Worm (Caenorhabditis elegans) whole organism, L3 larva: Measurements from ENCODE around the gene srg-53.
"Not testable (repeated sequence)": the region's sequence is repeated elsewhere in the genome, so short reads cannot be mapped to it uniquely, and the experiment has no call there.

Source experiments
- ZK546.5 ChIP-seq: sonication (generic microtip); optimal IDR thresholded peaks from 2 replicates; lab custom pipeline; 2017; ENCODE audit warnings: missing biosample characterization, missing genetic modification characterization
- aly-2 ChIP-seq: fragments of 150-350 bp; optimal IDR thresholded peaks from 2 replicates; lab custom pipeline; 2014; ENCODE audit warnings: missing biosample characterization, missing genetic modification characterization
- ceh-82 ChIP-seq: fragments of 150-350 bp; optimal IDR thresholded peaks from 2 replicates; lab custom pipeline; 2014; ENCODE audit warnings: missing biosample characterization, missing genetic modification characterization
- fkh-10 ChIP-seq: sonication (generic microtip); optimal IDR thresholded peaks from 2 replicates; lab custom pipeline; 2017; ENCODE audit warnings: missing biosample characterization, missing genetic modification reagents, missing genetic modification characterization
- fos-1 ChIP-seq: fragments of 150-350 bp; optimal IDR thresholded peaks from 2 replicates; lab custom pipeline; 2014; ENCODE audit warnings: missing biosample characterization, missing genetic modification characterization
- nhr-43 ChIP-seq: sonication (generic microtip); optimal IDR thresholded peaks from 2 replicates; lab custom pipeline; 2016; ENCODE audit warnings: mild to moderate bottlenecking, missing genetic modification characterization, missing compliant biosample characterization; ENCODE audit not compliant: poor library complexity, severe bottlenecking
- ztf-4 ChIP-seq: fragments of 150-350 bp; optimal IDR thresholded peaks from 2 replicates; lab custom pipeline; 2014; ENCODE audit warnings: missing biosample characterization, missing genetic modification characterization

DNA sequence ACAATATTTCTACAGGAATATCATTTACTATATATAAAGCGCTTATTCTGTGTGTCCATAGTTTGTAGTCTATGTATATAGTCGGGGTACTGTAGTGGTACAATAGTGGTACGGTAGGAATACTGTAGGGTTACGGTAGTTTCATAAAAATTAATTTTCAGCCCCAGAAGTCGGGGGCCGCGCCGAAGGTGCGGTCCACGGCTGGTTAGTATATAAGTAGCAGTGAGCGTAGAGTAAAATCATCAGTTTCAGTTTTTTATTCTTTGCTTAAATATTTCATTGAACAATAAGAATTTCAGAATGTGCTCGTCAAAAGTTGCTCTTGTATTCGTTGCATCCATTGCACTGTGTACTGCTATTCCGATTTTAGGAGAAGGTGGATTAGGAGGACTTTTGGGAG lies 11.6 kb downstream of the srg-53 start, which contains the start of gene srlf-22:
- not testable (repeated sequence) for TF ChIP-seq ZK546.5 (tag; lab: Kevin White, UChicago); fkh-10 (GFP tag; lab: Kevin White, UChicago); ceh-82 (tag; lab: Kevin White, UChicago); fos-1 (tag; lab: Kevin White, UChicago); ztf-4 (tag; lab: Kevin White, UChicago); nhr-43 (tag; lab: Kevin White, UChicago); aly-2
